Worm (Caenorhabditis elegans): ENCODE results near the gene ZK354.2.

- TF ChIP-seq W03F9.2 (tag; optimal IDR thresholded peaks at IDR 0.05), result no peak
- no peak for TF ChIP-seq dao-5 (tag; optimal IDR thresholded peaks at IDR 0.05)
Measured at ce11 chrIV:5294467-5294866, 18.7 kb upstream of the ZK354.2 start.
